Fruit fly (Drosophila melanogaster) whole organism, embryonic: ENCODE results near the gene Agpat1.

Experiments
- Antp ChIP-seq: fragments of 200-800 bp; sonication (Bioruptor generic); optimal IDR thresholded peaks from 3 replicates; lab custom pipeline; 2016; ENCODE audit warnings: missing biosample characterization, missing genetic modification characterization
- BtbVII ChIP-seq: fragments of 200-800 bp; sonication (Bioruptor generic); optimal IDR thresholded peaks from 3 replicates; lab custom pipeline; 2017; ENCODE audit warnings: missing biosample characterization, mild to moderate bottlenecking, missing genetic modification characterization
- CG1024 ChIP-seq: fragments of 200-800 bp; sonication (Bioruptor generic); IDR thresholded peaks from 2 replicates; pipeline ENCODE4 v1.3.6; 2022; ENCODE audit warnings: missing biosample characterization, missing genetic modification characterization
- CG10565 ChIP-seq: fragments of 200-800 bp; sonication (Bioruptor generic); optimal IDR thresholded peaks from 3 replicates; lab custom pipeline; 2016; ENCODE audit warnings: missing biosample characterization, mild to moderate bottlenecking, missing genetic modification characterization
- CG10654 ChIP-seq: fragments of 200-800 bp; sonication (Bioruptor generic); optimal IDR thresholded peaks from 2 replicates; lab custom pipeline; 2016; ENCODE audit warnings: missing biosample characterization, missing genetic modification characterization
- CG10959 ChIP-seq: fragments of 200-800 bp; sonication (Bioruptor generic); IDR thresholded peaks from 2 replicates; pipeline ENCODE4 v1.3.6; 2022; ENCODE audit warnings: missing biosample characterization, missing genetic modification characterization
- CG11560 ChIP-seq: fragments of 200-800 bp; sonication (Bioruptor generic); IDR thresholded peaks from 3 replicates; pipeline ENCODE4 v1.3.6; 2022; ENCODE audit warnings: missing biosample characterization, missing genetic modification characterization
- CG1603 ChIP-seq: fragments of 200-800 bp; sonication (Bioruptor generic); optimal IDR thresholded peaks from 2 replicates; lab custom pipeline; 2019; ENCODE audit warnings: missing biosample characterization, mild to moderate bottlenecking, missing genetic modification characterization, moderate library complexity
- CG17361 ChIP-seq: fragments of 200-800 bp; sonication (Bioruptor generic); IDR thresholded peaks from 3 replicates; pipeline ENCODE4 v1.3.6; 2022; ENCODE audit warnings: missing biosample characterization, missing genetic modification characterization
- CG1792 ChIP-seq: fragments of 200-800 bp; sonication (Bioruptor generic); optimal IDR thresholded peaks from 2 replicates; lab custom pipeline; 2016; ENCODE audit warnings: missing biosample characterization, missing genetic modification characterization
- CG2678 ChIP-seq: fragments of 200-800 bp; sonication (Bioruptor generic); optimal IDR thresholded peaks from 3 replicates; lab custom pipeline; 2019; ENCODE audit warnings: missing biosample characterization, mild to moderate bottlenecking, missing genetic modification characterization, moderate library complexity
- CG31365 ChIP-seq: fragments of 200-800 bp; sonication (Bioruptor generic); optimal IDR thresholded peaks from 2 replicates; lab custom pipeline; 2018; ENCODE audit warnings: missing biosample characterization, mild to moderate bottlenecking, missing genetic modification characterization
- CG3163 ChIP-seq: fragments of 200-800 bp; sonication (Bioruptor generic); optimal IDR thresholded peaks from 3 replicates; lab custom pipeline; 2016; ENCODE audit warnings: missing biosample characterization, missing genetic modification characterization
- CG34224 ChIP-seq: fragments of 200-800 bp; sonication (Bioruptor generic); IDR thresholded peaks from 3 replicates; pipeline ENCODE4 v1.3.6; 2022; ENCODE audit warnings: missing biosample characterization, missing genetic modification characterization; ENCODE audit not compliant: partially characterized antibody
- CG6272 ChIP-seq: fragments of 200-800 bp; sonication (Bioruptor generic); IDR thresholded peaks from 2 replicates; pipeline ENCODE4 v1.3.6; 2022; ENCODE audit warnings: missing biosample characterization, missing genetic modification characterization
- CG7357 ChIP-seq: fragments of 200-800 bp; sonication (Bioruptor generic); IDR thresholded peaks from 3 replicates; pipeline ENCODE4 v1.3.6; 2022; ENCODE audit warnings: missing biosample characterization, missing genetic modification characterization
- CG9797 ChIP-seq: fragments of 200-800 bp; sonication (Bioruptor generic); optimal IDR thresholded peaks from 3 replicates; lab custom pipeline; 2018; ENCODE audit warnings: missing biosample characterization, mild to moderate bottlenecking, missing genetic modification characterization
- D ChIP-seq, 2 experiments: fragments of 200-800 bp in 1 of 2; fragments of >200 bp in 1 of 2; sonication (Bioruptor generic) in 1 of 2; optimal IDR thresholded peaks; 2 replicates in 1 of 2; 3 replicates in 1 of 2; lab custom pipeline; 2017; ENCODE audit warnings: mild to moderate bottlenecking in 1 of 2, missing biosample characterization in 1 of 2, missing genetic modification characterization in 1 of 2, missing genetic modification reagents in 1 of 2
- E2f1 ChIP-seq: fragments of 200-800 bp; sonication (Bioruptor generic); IDR thresholded peaks from 2 replicates; pipeline ENCODE4 v1.3.6; 2022; ENCODE audit warnings: missing biosample characterization, missing genetic modification characterization
- Hand ChIP-seq: fragments of 200-800 bp; sonication (Bioruptor generic); optimal IDR thresholded peaks from 2 replicates; lab custom pipeline; 2017; ENCODE audit warnings: mild to moderate bottlenecking, missing biosample characterization, missing genetic modification reagents, missing genetic modification characterization
- Hr78 ChIP-seq, 2 experiments: fragments of 200-800 bp in 1 of 2; fragments of >200 bp in 1 of 2; sonication (Bioruptor generic) in 1 of 2; optimal IDR thresholded peaks; 2 replicates each; lab custom pipeline; 2017 to 2019; ENCODE audit warnings: missing biosample characterization in 2 of 2, missing genetic modification characterization in 2 of 2, mild to moderate bottlenecking in 1 of 2, moderate library complexity in 1 of 2
- MBD-R2 ChIP-seq: fragments of 200-800 bp; sonication (Bioruptor generic); IDR thresholded peaks from 2 replicates; pipeline ENCODE4 v1.3.6; 2022; ENCODE audit warnings: missing biosample characterization, missing genetic modification characterization
- Meics ChIP-seq: fragments of 200-800 bp; sonication (Bioruptor generic); optimal IDR thresholded peaks from 2 replicates; lab custom pipeline; 2017; ENCODE audit warnings: missing biosample characterization, mild to moderate bottlenecking, missing genetic modification characterization
- Oli ChIP-seq: fragments of 200-800 bp; sonication (Bioruptor generic); optimal IDR thresholded peaks from 2 replicates; lab custom pipeline; 2018; ENCODE audit warnings: missing biosample characterization, mild to moderate bottlenecking, missing genetic modification characterization, moderate library complexity
- Poxn ChIP-seq: fragments of 200-800 bp; sonication (Bioruptor generic); IDR thresholded peaks from 2 replicates; pipeline ENCODE4 v1.3.6; 2022; ENCODE audit warnings: missing biosample characterization, missing genetic modification characterization
- Side ChIP-seq: fragments of 200-800 bp; sonication (Bioruptor generic); optimal IDR thresholded peaks from 2 replicates; lab custom pipeline; 2016; ENCODE audit warnings: missing biosample characterization, missing genetic modification characterization
- Sry-δ ChIP-seq: fragments of 200-800 bp; sonication (Bioruptor generic); optimal IDR thresholded peaks from 2 replicates; lab custom pipeline; 2016; ENCODE audit warnings: missing biosample characterization, missing genetic modification characterization
- ap ChIP-seq: fragments of 200-800 bp; sonication (Bioruptor generic); IDR thresholded peaks from 2 replicates; pipeline ENCODE4 v1.3.6; 2022; ENCODE audit warnings: missing biosample characterization, missing genetic modification characterization
- ato ChIP-seq: fragments of 200-800 bp; sonication (Bioruptor generic); IDR thresholded peaks from 2 replicates; pipeline ENCODE4 v1.3.6; 2022; ENCODE audit warnings: missing biosample characterization, missing genetic modification characterization; ENCODE audit not compliant: partially characterized antibody
- bbx ChIP-seq: fragments of 200-800 bp; sonication (Bioruptor generic); IDR thresholded peaks from 2 replicates; pipeline ENCODE4 v1.3.6; 2022; ENCODE audit warnings: missing biosample characterization, missing genetic modification characterization; ENCODE audit not compliant: partially characterized antibody
- bcd ChIP-seq: fragments of 200-800 bp; sonication (Bioruptor generic); optimal IDR thresholded peaks from 2 replicates; lab custom pipeline; 2017; ENCODE audit warnings: missing biosample characterization, mild to moderate bottlenecking, missing genetic modification characterization
- cad ChIP-seq: fragments of >200 bp; optimal IDR thresholded peaks from 2 replicates; lab custom pipeline; 2017; ENCODE audit warnings: missing biosample characterization, missing genetic modification characterization
- cato ChIP-seq: fragments of 200-800 bp; sonication (Bioruptor generic); optimal IDR thresholded peaks from 2 replicates; lab custom pipeline; 2016; ENCODE audit warnings: missing biosample characterization, missing genetic modification characterization, borderline replicate concordance
- caup ChIP-seq: fragments of 200-800 bp; sonication (Bioruptor generic); optimal IDR thresholded peaks from 3 replicates; lab custom pipeline; 2017; ENCODE audit warnings: missing biosample characterization, mild to moderate bottlenecking, missing genetic modification characterization, moderate library complexity; ENCODE audit not compliant: severe bottlenecking
- gce ChIP-seq: fragments of 200-800 bp; sonication (Bioruptor generic); IDR thresholded peaks from 3 replicates; pipeline ENCODE4 v1.3.6; 2022; ENCODE audit warnings: missing biosample characterization, missing genetic modification characterization
- gfzf ChIP-seq: fragments of 200-800 bp; sonication (Bioruptor generic); optimal IDR thresholded peaks from 2 replicates; lab custom pipeline; 2016; ENCODE audit warnings: missing biosample characterization, mild to moderate bottlenecking, missing genetic modification characterization, moderate library complexity
- grau ChIP-seq: fragments of 200-800 bp; optimal IDR thresholded peaks from 3 replicates; lab custom pipeline; 2019; ENCODE audit warnings: missing biosample characterization, mild to moderate bottlenecking, missing genetic modification characterization, moderate library complexity
- her ChIP-seq: fragments of 200-800 bp; sonication (Bioruptor generic); optimal IDR thresholded peaks from 2 replicates; lab custom pipeline; 2016; ENCODE audit warnings: missing biosample characterization, missing genetic modification characterization
- lbe ChIP-seq: fragments of 200-800 bp; sonication (Bioruptor generic); optimal IDR thresholded peaks from 2 replicates; lab custom pipeline; 2016; ENCODE audit warnings: missing biosample characterization, mild to moderate bottlenecking, missing genetic modification characterization
- mam ChIP-seq: fragments of 200-800 bp; sonication (Bioruptor generic); optimal IDR thresholded peaks from 3 replicates; lab custom pipeline; 2016; ENCODE audit warnings: missing biosample characterization, missing genetic modification characterization
- nerfin-2 ChIP-seq: fragments of 200-800 bp; sonication (Bioruptor generic); IDR thresholded peaks from 2 replicates; pipeline ENCODE4 v1.3.6; 2022; ENCODE audit warnings: missing biosample characterization, missing genetic modification characterization; ENCODE audit not compliant: partially characterized antibody
- oc ChIP-seq: fragments of 200-800 bp; sonication (Bioruptor generic); optimal IDR thresholded peaks from 2 replicates; lab custom pipeline; 2018; ENCODE audit warnings: missing biosample characterization, mild to moderate bottlenecking, missing genetic modification characterization, moderate library complexity
- pnt ChIP-seq: fragments of 200-800 bp; sonication (Bioruptor generic); optimal IDR thresholded peaks from 3 replicates; lab custom pipeline; 2016; ENCODE audit warnings: missing biosample characterization, missing genetic modification characterization
- salm ChIP-seq: fragments of 200-800 bp; sonication (Bioruptor generic); optimal IDR thresholded peaks from 2 replicates; lab custom pipeline; 2018; ENCODE audit warnings: missing biosample characterization, mild to moderate bottlenecking, missing genetic modification characterization
- sug ChIP-seq: fragments of 200-800 bp; optimal IDR thresholded peaks from 2 replicates; lab custom pipeline; 2019; ENCODE audit warnings: missing biosample characterization, mild to moderate bottlenecking, missing genetic modification characterization, moderate library complexity
- tap ChIP-seq: fragments of 200-800 bp; optimal IDR thresholded peaks from 3 replicates; lab custom pipeline; 2019; ENCODE audit warnings: missing biosample characterization, mild to moderate bottlenecking, missing genetic modification characterization, moderate library complexity
- twi ChIP-seq: fragments of 200-800 bp; optimal IDR thresholded peaks from 2 replicates; lab custom pipeline; 2019; ENCODE audit warnings: missing biosample characterization, mild to moderate bottlenecking, missing genetic modification characterization, moderate library complexity

Gene Agpat1

DNA sequence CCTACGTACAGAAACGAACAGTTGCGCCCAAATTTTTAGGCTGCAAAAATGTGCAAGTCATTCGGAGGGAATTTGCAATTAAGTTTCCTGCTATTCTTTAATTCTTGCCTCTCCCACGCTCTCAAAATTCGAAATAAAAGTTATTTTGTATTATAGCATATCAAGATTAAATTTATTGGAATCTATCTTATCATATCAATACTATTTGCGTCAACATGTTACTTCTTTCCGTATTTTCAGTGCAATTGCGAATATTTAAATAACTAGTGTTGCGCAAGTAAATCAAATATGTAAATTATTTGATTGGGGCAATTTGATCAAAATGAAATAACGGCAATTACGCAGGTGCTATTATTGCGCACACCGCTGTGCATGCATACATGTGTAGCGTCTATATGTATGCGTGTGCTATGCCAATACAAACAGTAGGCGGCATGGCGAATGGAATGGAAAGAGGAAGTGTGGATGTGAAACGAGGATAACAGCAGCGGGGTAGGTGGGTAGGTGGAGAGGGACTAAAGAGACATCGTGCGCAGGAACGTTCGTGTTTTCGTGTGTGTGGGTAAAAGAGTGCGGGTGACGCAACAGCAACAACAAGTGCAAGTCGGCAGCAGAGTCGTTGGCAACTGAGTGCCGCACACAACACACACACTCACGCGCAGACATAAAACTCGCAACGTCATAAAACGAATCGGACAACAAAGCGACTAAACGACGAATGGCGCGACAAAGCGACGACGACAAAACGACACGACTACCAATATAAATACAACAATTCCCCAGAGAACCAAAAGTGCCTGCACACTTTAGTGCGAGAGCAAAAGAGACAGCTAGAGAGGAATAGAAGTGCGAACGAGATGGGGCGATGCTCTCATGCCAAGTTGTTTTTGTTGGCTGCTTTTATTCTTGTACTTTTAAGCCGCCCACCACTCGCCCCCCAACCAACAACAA is 29.3 kb upstream of the Agpat1 start (continued):
- TF ChIP-seq sug (tag; lab: Kevin White, UChicago): peak; percentile 87
- TF ChIP-seq Sry-δ (GFP tag; lab: Kevin White, UChicago): peak; percentile 51
- peak; percentile 95 for TF ChIP-seq bcd
- peak; percentile 95 for TF ChIP-seq CG17361 (GFP tag; lab: Robert Waterston, UW)
- peak; percentile 74 for TF ChIP-seq CG10565 (GFP tag; lab: Kevin White, UChicago)
- TF ChIP-seq CG10959: peak; percentile 62; the same call in 1 of the 2 replicates
- peak; percentile 79 for TF ChIP-seq CG1792
- peak; percentile 97 for TF ChIP-seq Meics (GFP tag; lab: Kevin White, UChicago)
- peak; percentile 22 for TF ChIP-seq CG9797
- peak; percentile 86 for TF ChIP-seq cad (GFP tag; lab: Kevin White, UChicago)
- TF ChIP-seq CG7357: peak; percentile 83; the same call in 2 of the 3 replicates
- TF ChIP-seq gce (GFP tag; lab: Robert Waterston, UW): no peak
- peak; percentile 81 for TF ChIP-seq CG1603
- peak; percentile 98 for TF ChIP-seq CG2678
- TF ChIP-seq nerfin-2 (GFP tag; lab: Robert Waterston, UW): no peak
- TF ChIP-seq Hr78 (GFP tag; optimal IDR thresholded peaks at IDR 0.05; lab: Kevin White, UChicago): peak in 1 of 2 experiments; percentile 80
- TF ChIP-seq Oli (tag; lab: Kevin White, UChicago): peak; percentile 97
- TF ChIP-seq Hand (GFP tag; lab: Kevin White, UChicago): peak; percentile 90
- peak; percentile 93 for TF ChIP-seq grau
- TF ChIP-seq E2f1 (GFP tag; lab: Robert Waterston, UW): peak; percentile 66
- TF ChIP-seq BtbVII (GFP tag; lab: Kevin White, UChicago): peak; percentile 93
- TF ChIP-seq CG3163 (GFP tag; lab: Kevin White, UChicago): peak; percentile 62
- peak; percentile 72 for TF ChIP-seq her (GFP tag; lab: Kevin White, UChicago)
- no peak; the same call in 2 of the 3 replicates for TF ChIP-seq CG11560 (tag; lab: Robert Waterston, UW)
- peak; percentile 66 for TF ChIP-seq CG31365
- peak; percentile 57 for TF ChIP-seq MBD-R2 (GFP tag; lab: Robert Waterston, UW)
- no peak for TF ChIP-seq CG34224 (GFP tag; lab: Robert Waterston, UW)
- no peak for TF ChIP-seq bbx
- TF ChIP-seq D (optimal IDR thresholded peaks at IDR 0.05; lab: Kevin White, UChicago): peak; percentile 2
- TF ChIP-seq D (GFP tag; optimal IDR thresholded peaks at IDR 0.05; lab: Kevin White, UChicago): peak; percentile 95
- no peak for TF ChIP-seq ato (GFP tag; lab: Robert Waterston, UW)
- peak; percentile 86 for TF ChIP-seq twi (tag; lab: Kevin White, UChicago)
- TF ChIP-seq salm: peak; percentile 89
- peak; percentile 94 for TF ChIP-seq cato (GFP tag; lab: Kevin White, UChicago)
- peak; percentile 63 for TF ChIP-seq lbe (GFP tag; lab: Kevin White, UChicago)
- TF ChIP-seq oc (tag; lab: Kevin White, UChicago): peak; percentile 39
- TF ChIP-seq Antp: peak; percentile 86
- peak; percentile 87 for TF ChIP-seq pnt (GFP tag; lab: Kevin White, UChicago)
- TF ChIP-seq tap (tag; lab: Kevin White, UChicago): peak; percentile 90
- TF ChIP-seq Side: peak; percentile 89
- TF ChIP-seq caup (GFP tag; lab: Kevin White, UChicago): peak; percentile 89
- no peak; the same call in none of the 2 replicates for TF ChIP-seq ap (GFP tag; lab: Robert Waterston, UW)
- TF ChIP-seq CG10654: peak; percentile 92
- peak; percentile 80 for TF ChIP-seq CG6272 (GFP tag; lab: Robert Waterston, UW)
- TF ChIP-seq mam (GFP tag; lab: Kevin White, UChicago): peak; percentile 92
- TF ChIP-seq CG1024 (GFP tag; lab: Robert Waterston, UW): 0 out of 2 replicates have a peak, but pooled peaks have one; percentile 48
- TF ChIP-seq gfzf (GFP tag; lab: Kevin White, UChicago): no peak
- TF ChIP-seq Poxn (GFP tag; lab: Robert Waterston, UW): peak; percentile 58
